Worm (Caenorhabditis elegans): ENCODE results near the gene lin-14.

ce11 chrX:11462112-11462511 lies 3.2 kb upstream of the lin-14 start:
- TF ChIP-seq him-1 (tag; optimal IDR thresholded peaks at IDR 0.05) = no peak
- TF ChIP-seq W03F9.2 (tag; optimal IDR thresholded peaks at IDR 0.05) = no peak
